Fruit fly (Drosophila melanogaster) whole organism, prepupa: ENCODE data around the gene CG6753.

Experiments
- Blimp-1 ChIP-seq: fragments of 200-800 bp; sonication (Bioruptor generic); optimal IDR thresholded peaks from 3 replicates; lab custom pipeline; 2017; ENCODE audit warnings: missing biosample characterization, missing genetic modification characterization, mild to moderate bottlenecking, moderate library complexity, missing genetic modification reagents
- CG10631 ChIP-seq: fragments of 200-800 bp; sonication (Bioruptor generic); optimal IDR thresholded peaks from 2 replicates; lab custom pipeline; 2016; ENCODE audit warnings: missing biosample characterization, missing genetic modification characterization
- CG11902 ChIP-seq: fragments of 200-800 bp; sonication (Bioruptor generic); optimal IDR thresholded peaks from 3 replicates; lab custom pipeline; 2016; ENCODE audit warnings: missing biosample characterization, missing genetic modification characterization
- CG16779 ChIP-seq: fragments of 200-800 bp; sonication (Bioruptor generic); optimal IDR thresholded peaks from 3 replicates; lab custom pipeline; 2017; ENCODE audit warnings: missing biosample characterization, mild to moderate bottlenecking, missing genetic modification characterization
- CG9139 ChIP-seq: fragments of 200-800 bp; sonication (Bioruptor generic); optimal IDR thresholded peaks from 3 replicates; lab custom pipeline; 2017; ENCODE audit warnings: missing biosample characterization, mild to moderate bottlenecking, missing genetic modification characterization
- Ets21C ChIP-seq: fragments of 200-800 bp; sonication (Bioruptor generic); optimal IDR thresholded peaks from 3 replicates; lab custom pipeline; 2016; ENCODE audit warnings: missing biosample characterization, missing genetic modification characterization
- Hr39 ChIP-seq: fragments of 200-800 bp; sonication (Bioruptor generic); optimal IDR thresholded peaks from 2 replicates; lab custom pipeline; 2016; ENCODE audit warnings: missing biosample characterization, missing genetic modification characterization
- Sox102F ChIP-seq: fragments of 200-800 bp; sonication (Bioruptor generic); optimal IDR thresholded peaks from 2 replicates; lab custom pipeline; 2016; ENCODE audit warnings: missing biosample characterization, mild to moderate bottlenecking, missing genetic modification characterization
- fd85E ChIP-seq: fragments of 200-800 bp; sonication (Bioruptor generic); optimal IDR thresholded peaks from 3 replicates; lab custom pipeline; 2016; ENCODE audit warnings: missing biosample characterization, missing genetic modification characterization
- spab ChIP-seq: fragments of 200-800 bp; sonication (Bioruptor generic); optimal IDR thresholded peaks from 2 replicates; lab custom pipeline; 2017; ENCODE audit warnings: missing biosample characterization, mild to moderate bottlenecking, missing genetic modification characterization, missing genetic modification reagents
- topi ChIP-seq: fragments of 200-800 bp; sonication (Bioruptor generic); optimal IDR thresholded peaks from 3 replicates; lab custom pipeline; 2016; ENCODE audit warnings: missing biosample characterization, missing genetic modification characterization
- vri ChIP-seq: fragments of 200-800 bp; sonication (Bioruptor generic); optimal IDR thresholded peaks from 3 replicates; lab custom pipeline; 2016; ENCODE audit warnings: missing biosample characterization, mild to moderate bottlenecking, missing genetic modification characterization

- TF ChIP-seq CG11902 (GFP tag; lab: Kevin White, UChicago) (no peak), Blimp-1 (GFP tag; lab: Kevin White, UChicago) (no peak), fd85E (GFP tag; lab: Kevin White, UChicago) (no peak), Sox102F (GFP tag; lab: Kevin White, UChicago) (no peak), CG9139 (GFP tag; lab: Kevin White, UChicago) (no peak), spab (no peak), CG16779 (tag; lab: Kevin White, UChicago) (no peak), CG10631 (GFP tag; lab: Kevin White, UChicago) (no peak), vri (GFP tag; lab: Kevin White, UChicago) (no peak), Ets21C (no peak), Hr39 (no peak), topi (no peak)
These were observed 9.2 kb downstream of the CG6753 start, which contains the start of gene CG18530 for dm6 chr3R:12633059-12633458.
